Worm (Caenorhabditis elegans): ENCODE data around the gene F45D3.3.

DNA sequence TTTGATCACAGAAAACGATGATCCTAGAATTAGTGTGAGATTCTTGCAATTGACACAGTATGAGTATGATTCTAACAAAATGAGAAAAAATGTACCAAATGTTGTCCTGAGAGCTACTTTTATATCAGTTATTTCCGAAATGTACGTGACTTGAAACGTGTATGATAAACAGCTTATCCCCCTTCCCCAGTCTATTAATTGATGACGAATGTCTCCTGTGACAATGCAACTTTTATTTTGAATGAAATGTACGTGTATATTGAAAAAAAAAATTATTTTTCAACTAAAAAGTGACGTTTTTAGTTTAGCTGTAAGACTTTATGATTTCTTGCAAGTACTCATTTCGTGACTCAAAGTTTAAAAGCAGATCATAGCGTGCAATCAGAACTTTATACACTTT is 20.1 kb upstream of the F45D3.3 start:
- TF ChIP-seq unc-62 (GFP tag; optimal IDR thresholded peaks at IDR 0.05 in 1 of 2) (no peak), unc-62 (tag; optimal IDR thresholded peaks at IDR 0.05) (no peak), unc-39 (tag; optimal IDR thresholded peaks at IDR 0.05) (no peak), F49E8.2 (tag; optimal IDR thresholded peaks at IDR 0.05; ENCODE audit: borderline replicate concordance) (no peak)

Data from whole organism, L4 larva.